Worm (Caenorhabditis elegans) whole organism, early embryonic: ENCODE measurements around the gene wht-7.

Experiments
- B0310.2 ChIP-seq: sonication (generic microtip); optimal IDR thresholded peaks from 2 replicates; lab custom pipeline; 2016; ENCODE audit warnings: mild to moderate bottlenecking, missing genetic modification characterization, missing compliant biosample characterization
- F13C5.2 ChIP-seq: sonication (generic microtip); optimal IDR thresholded peaks from 2 replicates; lab custom pipeline; 2017; ENCODE audit warnings: mild to moderate bottlenecking, missing genetic modification characterization, inconsistent platforms, missing compliant biosample characterization
- aly-1 ChIP-seq: sonication (generic microtip); optimal IDR thresholded peaks from 2 replicates; lab custom pipeline; 2016; ENCODE audit warnings: missing genetic modification characterization, missing compliant biosample characterization
- ama-1 ChIP-seq: fragments of 150-350 bp; optimal IDR thresholded peaks from 2 replicates; lab custom pipeline; 2014
- flt-1 ChIP-seq: fragments of 200-800 bp; sonication (Bioruptor generic); IDR thresholded peaks from 2 replicates; pipeline ENCODE4 v1.3.6; 2022; ENCODE audit warnings: missing genetic modification characterization, missing compliant biosample characterization
- hmbx-1 ChIP-seq: sonication (generic microtip); optimal IDR thresholded peaks from 2 replicates; lab custom pipeline; 2016; ENCODE audit warnings: mild to moderate bottlenecking, missing genetic modification characterization, missing compliant biosample characterization
- sea-1 ChIP-seq: fragments of 200-800 bp; sonication (Bioruptor generic); conservative IDR thresholded peaks from 2 replicates; pipeline ENCODE4 v1.3.6; 2022; ENCODE audit warnings: missing genetic modification characterization, missing compliant biosample characterization

DNA sequence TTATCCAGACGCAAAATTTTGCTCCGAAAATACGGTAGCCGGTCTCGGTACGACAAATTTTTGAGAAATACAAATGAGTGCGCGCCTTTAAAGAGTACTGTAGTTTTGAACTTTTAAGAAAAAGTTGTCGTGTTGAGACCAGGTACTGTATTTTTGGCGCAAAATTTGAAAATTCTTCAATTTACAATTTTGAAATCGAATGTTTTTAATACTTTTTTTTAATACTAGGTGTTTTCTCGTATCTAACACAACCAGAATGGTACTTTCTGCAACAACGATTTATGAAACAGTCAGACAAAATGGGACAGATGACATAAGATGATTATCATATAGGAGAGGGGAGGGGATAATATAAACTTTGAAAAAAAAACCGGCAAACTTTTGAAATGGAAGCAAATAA lies 46.3 kb upstream of the wht-7 start:
- TF ChIP-seq flt-1 (no peak), ama-1 (lab: Kevin White, UChicago) (no peak), B0310.2 (tag; lab: Kevin White, UChicago) (no peak), sea-1 (GFP tag; lab: Robert Waterston, UW) (no peak), aly-1 (tag; lab: Kevin White, UChicago) (no peak), hmbx-1 (tag; lab: Kevin White, UChicago) (no peak), F13C5.2 (tag; lab: Kevin White, UChicago) (no peak)
